Fruit fly (Drosophila melanogaster) whole organism, embryonic: ENCODE results near the gene klar.

Experiments
- Antp ChIP-seq: fragments of 200-800 bp; sonication (Bioruptor generic); optimal IDR thresholded peaks from 3 replicates; lab custom pipeline; 2016; ENCODE audit warnings: missing biosample characterization, missing genetic modification characterization
- Awh ChIP-seq: fragments of 200-800 bp; sonication (Bioruptor generic); IDR thresholded peaks from 2 replicates; pipeline ENCODE4, ENCODE4 v1.3.6; 2022; ENCODE audit warnings: missing biosample characterization, missing genetic modification characterization
- CG10147 ChIP-seq: fragments of 200-800 bp; sonication (Bioruptor generic); optimal IDR thresholded peaks from 2 replicates; lab custom pipeline; 2019; ENCODE audit warnings: missing biosample characterization, mild to moderate bottlenecking, missing genetic modification characterization, moderate library complexity
- CG10274 ChIP-seq: fragments of 200-800 bp; sonication (Bioruptor generic); optimal IDR thresholded peaks from 3 replicates; lab custom pipeline; 2017; ENCODE audit warnings: missing biosample characterization, mild to moderate bottlenecking, missing genetic modification characterization
- CG10462 ChIP-seq: fragments of 200-800 bp; sonication (Bioruptor generic); optimal IDR thresholded peaks from 2 replicates; lab custom pipeline; 2016; ENCODE audit warnings: missing biosample characterization, missing genetic modification characterization
- CG10959 ChIP-seq: fragments of 200-800 bp; sonication (Bioruptor generic); IDR thresholded peaks from 2 replicates; pipeline ENCODE4 v1.3.6; 2022; ENCODE audit warnings: missing biosample characterization, missing genetic modification characterization
- CG11695 ChIP-seq: fragments of 200-800 bp; sonication (Bioruptor generic); IDR thresholded peaks from 3 replicates; pipeline ENCODE4 v1.3.6; 2022; ENCODE audit warnings: missing biosample characterization, missing genetic modification characterization
- CG12155 ChIP-seq: fragments of 200-800 bp; sonication (Bioruptor generic); optimal IDR thresholded peaks from 3 replicates; lab custom pipeline; 2016; ENCODE audit warnings: missing biosample characterization, missing genetic modification characterization
- CG12942 ChIP-seq: fragments of 200-800 bp; sonication (Bioruptor generic); optimal IDR thresholded peaks from 3 replicates; lab custom pipeline; 2016; ENCODE audit warnings: missing biosample characterization, missing genetic modification characterization
- CG13424 ChIP-seq: fragments of 200-800 bp; sonication (Bioruptor generic); optimal IDR thresholded peaks from 2 replicates; lab custom pipeline; 2019; ENCODE audit warnings: missing biosample characterization, mild to moderate bottlenecking, missing genetic modification characterization, moderate library complexity
- CG14014 ChIP-seq: fragments of 200-800 bp; sonication (Bioruptor generic); IDR thresholded peaks from 2 replicates; pipeline ENCODE4 v1.3.6; 2022; ENCODE audit warnings: missing biosample characterization, missing genetic modification characterization
- CG16779 ChIP-seq: fragments of 200-800 bp; sonication (Bioruptor generic); IDR thresholded peaks from 2 replicates; pipeline ENCODE4 v1.3.6; 2022; ENCODE audit warnings: missing biosample characterization, missing genetic modification characterization
- CG16815 ChIP-seq: fragments of 200-800 bp; sonication (Bioruptor generic); optimal IDR thresholded peaks from 3 replicates; lab custom pipeline; 2017; ENCODE audit warnings: missing biosample characterization, mild to moderate bottlenecking, missing genetic modification characterization
- CG2116 ChIP-seq: fragments of 200-800 bp; sonication (Bioruptor generic); optimal IDR thresholded peaks from 3 replicates; lab custom pipeline; 2018; ENCODE audit warnings: missing biosample characterization, mild to moderate bottlenecking, missing genetic modification characterization
- CG2889 ChIP-seq: fragments of 200-800 bp; sonication (Bioruptor generic); IDR thresholded peaks from 3 replicates; pipeline ENCODE4 v1.3.6; 2022; ENCODE audit warnings: missing biosample characterization, missing genetic modification characterization
- CG3838 ChIP-seq: fragments of 200-800 bp; sonication (Bioruptor generic); optimal IDR thresholded peaks from 3 replicates; lab custom pipeline; 2016; ENCODE audit warnings: missing biosample characterization, missing genetic modification characterization
- CG3995 ChIP-seq: fragments of 200-800 bp; sonication (Bioruptor generic); optimal IDR thresholded peaks from 3 replicates; lab custom pipeline; 2016; ENCODE audit warnings: missing biosample characterization, missing genetic modification characterization
- CG4617 ChIP-seq: fragments of 200-800 bp; sonication (Bioruptor generic); optimal IDR thresholded peaks from 3 replicates; lab custom pipeline; 2016; ENCODE audit warnings: missing biosample characterization, missing genetic modification characterization, borderline replicate concordance
- CG5180 ChIP-seq: fragments of 200-800 bp; sonication (Bioruptor generic); optimal IDR thresholded peaks from 3 replicates; lab custom pipeline; 2017; ENCODE audit warnings: missing biosample characterization, missing genetic modification characterization, mild to moderate bottlenecking, moderate library complexity, missing genetic modification reagents
- CG7786 ChIP-seq: fragments of 200-800 bp; sonication (Bioruptor generic); optimal IDR thresholded peaks from 2 replicates; lab custom pipeline; 2016; ENCODE audit warnings: missing biosample characterization, missing genetic modification characterization
- CG8281 ChIP-seq: fragments of 200-800 bp; sonication (Bioruptor generic); optimal IDR thresholded peaks from 2 replicates; lab custom pipeline; 2018; ENCODE audit warnings: missing biosample characterization, mild to moderate bottlenecking, missing genetic modification characterization, moderate library complexity
- CG8388 ChIP-seq: fragments of 200-800 bp; sonication (Bioruptor generic); optimal IDR thresholded peaks from 2 replicates; lab custom pipeline; 2019; ENCODE audit warnings: missing biosample characterization, mild to moderate bottlenecking, missing genetic modification characterization, moderate library complexity
- CHES-1-like ChIP-seq: fragments of 200-800 bp; sonication (Bioruptor generic); optimal IDR thresholded peaks from 2 replicates; lab custom pipeline; 2016; ENCODE audit warnings: missing biosample characterization, missing genetic modification characterization
- Dad ChIP-seq: fragments of 200-800 bp; sonication (Bioruptor generic); optimal IDR thresholded peaks from 3 replicates; lab custom pipeline; 2016; ENCODE audit warnings: missing biosample characterization, missing genetic modification characterization
- Drgx ChIP-seq: fragments of 200-800 bp; sonication (Bioruptor generic); IDR thresholded peaks from 2 replicates; pipeline ENCODE4 v1.3.6; 2022; ENCODE audit warnings: missing biosample characterization, missing genetic modification characterization
- Med ChIP-seq: fragments of 200-800 bp; sonication (Bioruptor generic); peaks from one replicate; lab custom pipeline; 2016; ENCODE audit warnings: missing biosample characterization, missing genetic modification characterization, mild to moderate bottlenecking, inconsistent platforms, moderate library complexity
- Meics ChIP-seq: fragments of 200-800 bp; sonication (Bioruptor generic); optimal IDR thresholded peaks from 2 replicates; lab custom pipeline; 2017; ENCODE audit warnings: missing biosample characterization, mild to moderate bottlenecking, missing genetic modification characterization
- Mes4 ChIP-seq: fragments of 200-800 bp; sonication (Bioruptor generic); optimal IDR thresholded peaks from 2 replicates; lab custom pipeline; 2016; ENCODE audit warnings: missing biosample characterization, missing genetic modification characterization
- NK7.1 ChIP-seq: fragments of 200-800 bp; sonication (Bioruptor generic); optimal IDR thresholded peaks from 3 replicates; lab custom pipeline; 2016; ENCODE audit warnings: missing biosample characterization, missing genetic modification characterization
- Opbp ChIP-seq: fragments of 200-800 bp; sonication (Bioruptor generic); IDR thresholded peaks from 3 replicates; pipeline ENCODE4 v1.3.6; 2022; ENCODE audit warnings: missing biosample characterization, missing genetic modification characterization; ENCODE audit not compliant: partially characterized antibody
- Poxn ChIP-seq: fragments of 200-800 bp; sonication (Bioruptor generic); IDR thresholded peaks from 2 replicates; pipeline ENCODE4 v1.3.6; 2022; ENCODE audit warnings: missing biosample characterization, missing genetic modification characterization
- Six4 ChIP-seq: fragments of 200-800 bp; sonication (Bioruptor generic); optimal IDR thresholded peaks from 2 replicates; lab custom pipeline; 2016; ENCODE audit warnings: missing biosample characterization, missing genetic modification characterization
- Taf1 ChIP-seq: fragments of 200-800 bp; sonication (Bioruptor generic); IDR thresholded peaks from 2 replicates; pipeline ENCODE4 v1.3.6; 2022; ENCODE audit warnings: missing biosample characterization, missing genetic modification characterization
- Tbp ChIP-seq: fragments of >200 bp; optimal IDR thresholded peaks from 2 replicates; lab custom pipeline; 2018; ENCODE audit warnings: missing biosample characterization, missing genetic modification characterization
- dimm ChIP-seq: fragments of 200-800 bp; sonication (Bioruptor generic); IDR thresholded peaks from 2 replicates; pipeline ENCODE4 v1.3.6; 2022; ENCODE audit warnings: missing biosample characterization, missing genetic modification characterization
- ems ChIP-seq: fragments of 200-800 bp; sonication (Bioruptor generic); optimal IDR thresholded peaks from 3 replicates; lab custom pipeline; 2016; ENCODE audit warnings: missing biosample characterization, missing genetic modification characterization
- en ChIP-seq: fragments of 200-800 bp; sonication (Bioruptor generic); optimal IDR thresholded peaks from 2 replicates; lab custom pipeline; 2016; ENCODE audit warnings: missing biosample characterization, missing genetic modification characterization
- ftz-f1 ChIP-seq: fragments of 200-800 bp; sonication (Bioruptor generic); optimal IDR thresholded peaks from 2 replicates; lab custom pipeline; 2016; ENCODE audit warnings: missing biosample characterization, missing genetic modification characterization
- gem ChIP-seq: fragments of 200-800 bp; sonication (Bioruptor generic); optimal IDR thresholded peaks from 2 replicates; lab custom pipeline; 2019; ENCODE audit warnings: missing biosample characterization, mild to moderate bottlenecking, missing genetic modification characterization, moderate library complexity
- ham ChIP-seq: fragments of 200-800 bp; sonication (Bioruptor generic); IDR thresholded peaks from 2 replicates; pipeline ENCODE4 v1.3.6; 2022; ENCODE audit warnings: missing biosample characterization, missing genetic modification characterization
- ken ChIP-seq: fragments of 200-800 bp; sonication (Bioruptor generic); IDR thresholded peaks from 3 replicates; pipeline ENCODE4 v1.3.6; 2022; ENCODE audit warnings: missing biosample characterization, missing genetic modification characterization
- lilli ChIP-seq: fragments of 200-800 bp; sonication (Bioruptor generic); optimal IDR thresholded peaks from 3 replicates; lab custom pipeline; 2016; ENCODE audit warnings: missing biosample characterization, missing genetic modification characterization
- mam ChIP-seq: fragments of 200-800 bp; sonication (Bioruptor generic); optimal IDR thresholded peaks from 3 replicates; lab custom pipeline; 2016; ENCODE audit warnings: missing biosample characterization, missing genetic modification characterization
- nau ChIP-seq: fragments of 200-800 bp; sonication (Bioruptor generic); optimal IDR thresholded peaks from 3 replicates; lab custom pipeline; 2017; ENCODE audit warnings: missing biosample characterization, mild to moderate bottlenecking, missing genetic modification characterization, missing genetic modification reagents
- onecut ChIP-seq: fragments of 200-800 bp; sonication (Bioruptor generic); IDR thresholded peaks from 2 replicates; pipeline ENCODE4 v1.3.6; 2022; ENCODE audit warnings: missing biosample characterization, missing genetic modification characterization
- org-1 ChIP-seq: fragments of 200-800 bp; sonication (Bioruptor generic); optimal IDR thresholded peaks from 2 replicates; lab custom pipeline; 2017; ENCODE audit warnings: missing biosample characterization, missing genetic modification characterization
- schlank ChIP-seq: fragments of 200-800 bp; sonication (Bioruptor generic); optimal IDR thresholded peaks from 2 replicates; lab custom pipeline; 2018; ENCODE audit warnings: missing biosample characterization, mild to moderate bottlenecking, missing genetic modification characterization
- stwl ChIP-seq: fragments of 200-800 bp; sonication (Bioruptor generic); optimal IDR thresholded peaks from 3 replicates; lab custom pipeline; 2018; ENCODE audit warnings: missing biosample characterization, mild to moderate bottlenecking, missing genetic modification characterization, moderate library complexity
- tap ChIP-seq: fragments of 200-800 bp; optimal IDR thresholded peaks from 3 replicates; lab custom pipeline; 2019; ENCODE audit warnings: missing biosample characterization, mild to moderate bottlenecking, missing genetic modification characterization, moderate library complexity
- yki ChIP-seq: fragments of >200 bp; optimal IDR thresholded peaks from 3 replicates; lab custom pipeline; 2018
- zfh1 ChIP-seq: fragments of 200-800 bp; sonication (Bioruptor generic); IDR thresholded peaks from 3 replicates; pipeline ENCODE4 v1.3.6; 2022; ENCODE audit warnings: missing biosample characterization, missing genetic modification characterization

The klar gene

DNA sequence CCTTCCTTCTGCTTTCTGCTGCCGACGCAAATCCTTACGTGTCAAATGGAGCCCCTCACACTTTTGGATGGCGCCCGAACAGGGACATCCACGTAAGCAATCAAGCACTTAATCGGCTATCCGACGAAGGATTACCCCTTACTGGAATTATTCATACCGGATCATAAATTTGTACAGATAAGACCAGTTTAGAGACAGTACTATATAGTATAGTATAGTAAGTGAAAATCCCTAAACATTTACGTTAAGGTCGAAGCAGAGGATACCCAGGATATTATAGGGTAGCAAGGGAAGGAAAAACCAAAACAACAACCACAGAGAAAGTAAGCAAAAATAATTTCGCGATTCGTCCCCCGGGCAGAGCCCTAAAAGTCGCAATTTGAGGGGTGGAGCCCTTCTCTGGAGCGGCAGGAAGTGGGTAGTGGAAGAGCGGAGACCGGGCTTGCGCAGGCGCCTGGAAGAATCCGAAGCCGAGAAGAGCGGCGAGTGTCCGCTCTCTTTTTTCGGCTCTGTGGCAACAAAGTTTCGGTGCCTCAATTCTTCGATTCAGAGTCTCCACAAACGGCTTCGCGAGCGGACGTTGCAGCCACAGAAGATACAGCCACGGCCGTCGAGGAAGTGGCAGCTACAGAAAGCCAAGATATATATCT is 5.2 kb upstream of the klar start (continued):
- TF ChIP-seq nau (GFP tag; lab: Kevin White, UChicago): peak; percentile 23
- TF ChIP-seq gem (tag; lab: Kevin White, UChicago): peak; percentile 78
- TF ChIP-seq CG8281 (tag; lab: Kevin White, UChicago): peak; percentile 14
- peak; percentile 24 for TF ChIP-seq CG5180 (GFP tag; lab: Kevin White, UChicago)
- TF ChIP-seq yki: no peak
- TF ChIP-seq zfh1 (GFP tag; lab: Robert Waterston, UW): no peak
- TF ChIP-seq CG3838: peak; percentile 21
- TF ChIP-seq CG16815: peak; percentile 33
- TF ChIP-seq Awh: 0 out of 2 replicates have a peak, but pooled peaks have one; percentile 13
- TF ChIP-seq CG7786 (GFP tag; lab: Kevin White, UChicago): peak; percentile 70
- TF ChIP-seq Meics (GFP tag; lab: Kevin White, UChicago): peak; percentile 84
- TF ChIP-seq onecut (GFP tag; lab: Robert Waterston, UW): peak; percentile 35; the same call in 1 of the 2 replicates
- no peak for TF ChIP-seq Opbp (GFP tag; lab: Robert Waterston, UW)
- TF ChIP-seq ham: no peak
- peak; percentile 59 for TF ChIP-seq Antp
- TF ChIP-seq CG2116 (GFP tag; lab: Kevin White, UChicago): no peak
- peak; percentile 52 for TF ChIP-seq tap (tag; lab: Kevin White, UChicago)
- TF ChIP-seq Taf1 (GFP tag; lab: Robert Waterston, UW): peak; percentile 61
- peak; percentile 64 for TF ChIP-seq CG13424 (tag; lab: Kevin White, UChicago)
- TF ChIP-seq NK7.1: peak; percentile 61
- TF ChIP-seq CG10274 (GFP tag; lab: Kevin White, UChicago): no peak
- peak; percentile 76 for TF ChIP-seq mam (GFP tag; lab: Kevin White, UChicago)
- peak; percentile 0 for TF ChIP-seq CG8388 (GFP tag; lab: Kevin White, UChicago)
- no peak for TF ChIP-seq en (GFP tag; lab: Kevin White, UChicago)
- TF ChIP-seq CG14014 (GFP tag; lab: Robert Waterston, UW): peak; percentile 77
- TF ChIP-seq Tbp (GFP tag; lab: Kevin White, UChicago): no peak
- TF ChIP-seq CHES-1-like (GFP tag; lab: Kevin White, UChicago): peak; percentile 74
- no peak for TF ChIP-seq CG10462
- peak; percentile 34 for TF ChIP-seq CG3995 (GFP tag; lab: Kevin White, UChicago)
- no peak for TF ChIP-seq Mes4 (GFP tag; lab: Kevin White, UChicago)
- peak; percentile 13 for TF ChIP-seq CG12942 (GFP tag; lab: Kevin White, UChicago)
- TF ChIP-seq Six4 (GFP tag; lab: Kevin White, UChicago): no peak
- peak; percentile 94 for TF ChIP-seq Med (GFP tag; lab: Kevin White, UChicago)
- peak; percentile 72 for TF ChIP-seq Drgx (GFP tag; lab: Robert Waterston, UW)
- TF ChIP-seq CG2889 (GFP tag; lab: Robert Waterston, UW): peak; percentile 48; the same call in 1 of the 3 replicates
- TF ChIP-seq schlank (tag; lab: Kevin White, UChicago): peak; percentile 69
- TF ChIP-seq ken (GFP tag; lab: Robert Waterston, UW): no peak
- TF ChIP-seq Poxn (GFP tag; lab: Robert Waterston, UW): 0 out of 2 replicates have a peak, but pooled peaks have one; percentile 9
- peak; percentile 46; the same call in 2 of the 3 replicates for TF ChIP-seq CG11695 (GFP tag; lab: Robert Waterston, UW)
- TF ChIP-seq lilli (GFP tag; lab: Kevin White, UChicago): peak; percentile 87
- no peak for TF ChIP-seq stwl (tag; lab: Kevin White, UChicago)
- peak; percentile 56 for TF ChIP-seq Dad (GFP tag; lab: Kevin White, UChicago)
- no peak for TF ChIP-seq CG10959 (GFP tag; lab: Robert Waterston, UW)
- no peak for TF ChIP-seq CG4617 (GFP tag; lab: Kevin White, UChicago)
- TF ChIP-seq dimm (GFP tag; lab: Robert Waterston, UW): 0 out of 2 replicates have a peak, but pooled peaks have one; percentile 6
- peak; percentile 66 for TF ChIP-seq org-1 (GFP tag; lab: Kevin White, UChicago)
- TF ChIP-seq CG12155 (GFP tag; lab: Kevin White, UChicago): peak; percentile 60
- peak; percentile 70 for TF ChIP-seq ems (GFP tag; lab: Kevin White, UChicago)
- no peak for TF ChIP-seq CG16779
- TF ChIP-seq CG10147 (GFP tag; lab: Kevin White, UChicago): peak; percentile 74
- TF ChIP-seq ftz-f1: no peak
